Fruit fly (Drosophila melanogaster): ENCODE results near the gene CG2218.

CG2218 gene

DNA sequence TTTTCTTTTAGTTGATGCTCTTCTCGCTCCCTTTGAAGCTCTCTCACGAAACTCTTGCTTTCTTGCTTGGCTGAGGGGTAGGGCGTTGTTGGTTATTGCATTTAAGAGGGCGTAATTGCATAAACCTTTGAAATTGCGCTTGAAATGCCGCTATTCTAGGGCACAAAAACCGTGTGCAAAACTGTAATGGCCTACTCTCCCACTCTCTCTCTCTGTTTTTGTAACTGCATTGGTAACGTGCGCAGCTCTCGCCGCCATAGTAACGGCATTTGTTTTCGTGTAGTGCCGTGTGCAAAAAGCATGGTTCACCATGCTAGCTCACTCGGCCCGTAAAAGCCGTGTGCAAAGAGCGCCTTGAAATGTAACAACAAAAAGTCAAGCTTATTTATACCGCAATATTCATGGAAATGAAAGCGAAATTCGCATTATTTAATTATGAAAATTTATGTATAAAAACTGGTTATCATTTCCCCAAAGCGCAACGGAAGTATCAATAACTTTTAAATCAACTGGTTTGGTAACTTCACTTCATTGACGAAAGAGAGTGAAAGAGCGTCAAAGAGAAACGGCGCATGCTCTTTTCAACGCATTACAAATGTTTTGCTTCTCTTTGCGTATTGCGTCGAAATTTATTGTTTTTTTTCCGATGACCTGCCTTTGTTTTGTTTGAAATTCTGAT is 41.2 kb downstream of the CG2218 start (continued):
- no peak for TF ChIP-seq sc (optimal IDR thresholded peaks at IDR 0.05)
- no peak for TF ChIP-seq sc (GFP tag; optimal IDR thresholded peaks at IDR 0.05)
- TF ChIP-seq chn (GFP tag; optimal IDR thresholded peaks at IDR 0.05), result no peak
- TF ChIP-seq CG7372 (GFP tag; IDR thresholded peaks at IDR 0.05), result no peak
- no peak for TF ChIP-seq ro (GFP tag; IDR thresholded peaks at IDR 0.05)
- no peak for TF ChIP-seq bcd (GFP tag; optimal IDR thresholded peaks at IDR 0.05)
- no peak for TF ChIP-seq B-H1 (GFP tag; IDR thresholded peaks at IDR 0.05)
- no peak for TF ChIP-seq crc (GFP tag; optimal IDR thresholded peaks at IDR 0.05)
- TF ChIP-seq Atf-2 (GFP tag; optimal IDR thresholded peaks at IDR 0.05), result no peak
- TF ChIP-seq CG10959 (GFP tag; IDR thresholded peaks at IDR 0.05), result no peak
- peak; percentile 27 for TF ChIP-seq sd (tag; optimal IDR thresholded peaks at IDR 0.05)
- TF ChIP-seq Kr (GFP tag; optimal IDR thresholded peaks at IDR 0.05), result no peak
- TF ChIP-seq D (optimal IDR thresholded peaks at IDR 0.05), result no peak
- no peak for TF ChIP-seq D (GFP tag; optimal IDR thresholded peaks at IDR 0.05)
- TF ChIP-seq ken (GFP tag; IDR thresholded peaks at IDR 0.05), result no peak
- no peak for TF ChIP-seq grau (tag; optimal IDR thresholded peaks at IDR 0.05)
- TF ChIP-seq CG12104 (GFP tag; optimal IDR thresholded peaks at IDR 0.05), result no peak
- TF ChIP-seq unpg (GFP tag; optimal IDR thresholded peaks at IDR 0.05), result no peak
- no peak for TF ChIP-seq Sin3A (optimal IDR thresholded peaks at IDR 0.05)
- TF ChIP-seq CG4424 (GFP tag; optimal IDR thresholded peaks at IDR 0.05), result no peak
- no peak for TF ChIP-seq NC2α (GFP tag; optimal IDR thresholded peaks at IDR 0.05)
- peak; percentile 15 for TF ChIP-seq CG15514 (GFP tag; optimal IDR thresholded peaks at IDR 0.05)
- no peak for TF ChIP-seq CG7928 (GFP tag; optimal IDR thresholded peaks at IDR 0.05)
- peak; percentile 14 for TF ChIP-seq YL-1 (GFP tag; optimal IDR thresholded peaks at IDR 0.05)
- no peak for TF ChIP-seq CG11456 (GFP tag; IDR thresholded peaks at IDR 0.05)
- TF ChIP-seq hbn (GFP tag; IDR thresholded peaks at IDR 0.05; ENCODE audit: partially characterized antibody), result 0 out of 2 replicates have a peak, but pooled peaks have one; percentile 29
- no peak for TF ChIP-seq CG5953 (GFP tag; IDR thresholded peaks at IDR 0.05)
- TF ChIP-seq D19B (GFP tag; optimal IDR thresholded peaks at IDR 0.05), result no peak
- peak; percentile 28 for TF ChIP-seq yki (optimal IDR thresholded peaks at IDR 0.05)
- no peak for TF ChIP-seq CG17328 (GFP tag; IDR thresholded peaks at IDR 0.05)
- TF ChIP-seq CG30431 (GFP tag; optimal IDR thresholded peaks at IDR 0.05), result no peak
- no peak for TF ChIP-seq tio (GFP tag; optimal IDR thresholded peaks at IDR 0.05)
- no peak for TF ChIP-seq C15 (GFP tag; IDR thresholded peaks at IDR 0.05)
- TF ChIP-seq trh (GFP tag; optimal IDR thresholded peaks at IDR 0.05), result no peak
- no peak for TF ChIP-seq CG43689 (GFP tag; IDR thresholded peaks at IDR 0.05)
- TF ChIP-seq Tbp (GFP tag; optimal IDR thresholded peaks at IDR 0.05), result no peak
- TF ChIP-seq bsh (GFP tag; optimal IDR thresholded peaks at IDR 0.05), result no peak
- TF ChIP-seq Max (GFP tag; optimal IDR thresholded peaks at IDR 0.05), result no peak
- TF ChIP-seq nerfin-1 (tag; optimal IDR thresholded peaks at IDR 0.05), result peak; percentile 52
- TF ChIP-seq CG17359 (tag; optimal IDR thresholded peaks at IDR 0.05), result no peak
- TF ChIP-seq jumu (GFP tag; optimal IDR thresholded peaks at IDR 0.05), result no peak
- no peak for TF ChIP-seq Opbp (GFP tag; IDR thresholded peaks at IDR 0.05; ENCODE audit: partially characterized antibody)
- TF ChIP-seq pros (GFP tag; optimal IDR thresholded peaks at IDR 0.05), result no peak
- peak; percentile 66 for TF ChIP-seq Rfx (GFP tag; IDR thresholded peaks at IDR 0.05)
- no peak for TF ChIP-seq Hr39 (optimal IDR thresholded peaks at IDR 0.05)
- no peak for TF ChIP-seq CG12219 (GFP tag; optimal IDR thresholded peaks at IDR 0.05)
- peak; percentile 43 for TF ChIP-seq phol (tag; optimal IDR thresholded peaks at IDR 0.05)
- no peak for TF ChIP-seq HLH54F (GFP tag; optimal IDR thresholded peaks at IDR 0.05)
- TF ChIP-seq Blimp-1 (GFP tag; optimal IDR thresholded peaks at IDR 0.05), result peak; percentile 89
- no peak for TF ChIP-seq sug (tag; optimal IDR thresholded peaks at IDR 0.05)
- no peak for TF ChIP-seq CG12299 (tag; optimal IDR thresholded peaks at IDR 0.05)
- TF ChIP-seq E2f1 (GFP tag; IDR thresholded peaks at IDR 0.05), result no peak
- TF ChIP-seq CG6765 (GFP tag; optimal IDR thresholded peaks at IDR 0.05), result no peak
